Worm (Caenorhabditis elegans) whole organism, L3 larva: Measurements from ENCODE around the gene R05F9.7.

Source experiments
- elt-1 ChIP-seq: fragments of 150-350 bp; optimal IDR thresholded peaks from 2 replicates; lab custom pipeline; 2014; ENCODE audit warnings: missing biosample characterization, missing genetic modification characterization
- elt-2 ChIP-seq: sonication (generic microtip); optimal IDR thresholded peaks from 2 replicates; lab custom pipeline; 2016; ENCODE audit warnings: missing genetic modification reagents, mild to moderate bottlenecking, missing genetic modification characterization, missing compliant biosample characterization
- fkh-10 ChIP-seq: sonication (generic microtip); optimal IDR thresholded peaks from 2 replicates; lab custom pipeline; 2017; ENCODE audit warnings: missing biosample characterization, missing genetic modification reagents, missing genetic modification characterization
- nfya-1 ChIP-seq: sonication (generic microtip); optimal IDR thresholded peaks from 2 replicates; lab custom pipeline; 2017; ENCODE audit warnings: missing genetic modification characterization, mild to moderate bottlenecking, missing compliant biosample characterization, antibody characterized with exemption, moderate library complexity; ENCODE audit not compliant: insufficient read depth
- nhr-25 ChIP-seq: sonication (generic microtip); optimal IDR thresholded peaks from 2 replicates; lab custom pipeline; 2017; ENCODE audit warnings: missing biosample characterization, missing genetic modification characterization

DNA sequence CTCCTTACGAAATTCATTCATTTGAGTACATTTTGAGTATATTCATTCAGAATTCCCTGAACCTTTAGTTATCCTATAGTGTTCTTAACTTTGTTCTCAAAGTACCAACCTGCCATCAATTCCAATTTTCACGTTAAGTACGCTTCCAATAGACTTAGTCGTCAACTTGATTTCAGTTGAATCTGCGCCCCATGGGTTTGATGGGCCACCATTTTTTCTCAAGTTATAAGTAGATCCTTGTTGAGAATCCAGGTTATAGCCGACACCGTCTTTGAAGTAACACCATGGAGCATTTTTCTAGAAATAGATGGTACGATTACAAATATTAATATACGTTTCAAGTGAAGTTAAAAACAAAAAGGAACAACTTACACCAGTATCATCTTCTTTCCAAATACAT, 38.7 kb downstream of the R05F9.7 start:
- TF ChIP-seq fkh-10 (GFP tag; lab: Kevin White, UChicago) (no peak), elt-2 (tag; lab: Kevin White, UChicago) (no peak), nhr-25 (no peak), elt-1 (tag; lab: Kevin White, UChicago) (no peak), nfya-1 (tag; lab: Kevin White, UChicago) (no peak)
